Worm (Caenorhabditis elegans): ENCODE results near the gene iglr-1.

DNA sequence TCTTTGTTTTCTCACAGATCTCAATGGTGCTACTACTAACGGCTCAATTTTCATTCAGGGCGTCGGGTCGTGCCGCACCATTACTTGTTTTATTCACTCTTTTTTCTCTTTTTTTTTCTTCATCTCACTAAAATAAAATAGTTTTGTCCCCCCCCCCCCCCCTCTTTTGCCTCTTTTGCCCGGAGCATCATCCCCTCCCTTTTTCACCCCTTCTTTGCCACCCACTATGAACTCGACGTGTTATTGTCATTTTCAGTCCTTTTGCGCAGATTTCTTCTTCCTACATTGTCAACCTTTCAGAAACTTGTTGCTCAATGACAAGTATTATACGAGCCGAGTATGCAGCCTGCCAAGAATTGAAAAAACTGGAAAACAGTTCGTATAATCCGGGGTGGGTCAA is 34.8 kb upstream of the iglr-1 start, which contains the start of gene seb-3:
- TF ChIP-seq lsy-2 (tag; optimal IDR thresholded peaks at IDR 0.05): no peak
- no peak for TF ChIP-seq snpc-4 (tag; optimal IDR thresholded peaks at IDR 0.05)
- no peak for TF ChIP-seq pqm-1 (tag; optimal IDR thresholded peaks at IDR 0.05)
- TF ChIP-seq blmp-1 (tag; optimal IDR thresholded peaks at IDR 0.05): no peak
- no peak for TF ChIP-seq zag-1 (tag; optimal IDR thresholded peaks at IDR 0.05)
- TF ChIP-seq zip-4 (GFP tag; optimal IDR thresholded peaks at IDR 0.05): no peak
- TF ChIP-seq nhr-20 (tag; optimal IDR thresholded peaks at IDR 0.05): no peak
- TF ChIP-seq skn-1 (tag; optimal IDR thresholded peaks at IDR 0.05): no peak
- TF ChIP-seq fkh-10 (GFP tag; optimal IDR thresholded peaks at IDR 0.05): no peak
- no peak for TF ChIP-seq alr-1 (tag; optimal IDR thresholded peaks at IDR 0.05; ENCODE audit: borderline replicate concordance)
- TF ChIP-seq nhr-76 (tag; optimal IDR thresholded peaks at IDR 0.05): no peak

All from whole organism, L1 larva.